Fruit fly (Drosophila melanogaster): Measurements from ENCODE around the gene Cdk5alpha.
A peak's percentile ranks its signal among the peaks of the same experiment; 100 is the strongest.

The Cdk5alpha gene

dm6 chr2L:10334854-10335277 lies 24.1 kb upstream of the Cdk5alpha start:
- peak; percentile 47 for TF ChIP-seq sage (GFP tag; optimal IDR thresholded peaks at IDR 0.05)
- TF ChIP-seq tai (GFP tag; optimal IDR thresholded peaks at IDR 0.05), result no peak
- peak; percentile 64 for TF ChIP-seq br (GFP tag; optimal IDR thresholded peaks at IDR 0.05)
- TF ChIP-seq Abd-B (GFP tag; optimal IDR thresholded peaks at IDR 0.05), result no peak
- peak; percentile 56 for TF ChIP-seq Sp1 (GFP tag; optimal IDR thresholded peaks at IDR 0.05)
- TF ChIP-seq psq (GFP tag; optimal IDR thresholded peaks at IDR 0.05), result peak; percentile 29
- TF ChIP-seq Rel (GFP tag; optimal IDR thresholded peaks at IDR 0.05), result peak; percentile 80
- TF ChIP-seq Rel (tag; optimal IDR thresholded peaks at IDR 0.05), result peak; percentile 58
- TF ChIP-seq CG32264 (GFP tag; optimal IDR thresholded peaks at IDR 0.05), result no peak
- peak; percentile 57 for TF ChIP-seq Hnf4 (GFP tag; optimal IDR thresholded peaks at IDR 0.05)
- no peak for TF ChIP-seq dsf (GFP tag; optimal IDR thresholded peaks at IDR 0.05; ENCODE audit: borderline replicate concordance)
- TF ChIP-seq OdsH (GFP tag; optimal IDR thresholded peaks at IDR 0.05), result peak; percentile 56
- TF ChIP-seq h (GFP tag; optimal IDR thresholded peaks at IDR 0.05), result peak; percentile 78
- peak; percentile 57 for TF ChIP-seq brk (GFP tag; optimal IDR thresholded peaks at IDR 0.05)
- TF ChIP-seq GATAd (GFP tag; optimal IDR thresholded peaks at IDR 0.05), result no peak
- TF ChIP-seq CrebA (GFP tag; optimal IDR thresholded peaks at IDR 0.05; ENCODE audit: borderline replicate concordance), result no peak
- TF ChIP-seq sv (GFP tag; optimal IDR thresholded peaks at IDR 0.05), result peak; percentile 11
- no peak for TF ChIP-seq CG9705 (GFP tag; optimal IDR thresholded peaks at IDR 0.05)
- no peak for TF ChIP-seq dl (GFP tag; optimal IDR thresholded peaks at IDR 0.05; ENCODE audit: insufficient read depth in 1 of 2, partially characterized antibody in 2 of 2)
- TF ChIP-seq woc (GFP tag; optimal IDR thresholded peaks at IDR 0.05), result peak; percentile 55
- peak; percentile 72 for TF ChIP-seq N (GFP tag; optimal IDR thresholded peaks at IDR 0.05)
- TF ChIP-seq Hr83 (GFP tag; optimal IDR thresholded peaks at IDR 0.05; ENCODE audit: poor library complexity, severe bottlenecking), result peak; percentile 13
- TF ChIP-seq ey (GFP tag; optimal IDR thresholded peaks at IDR 0.05), result peak; percentile 58
- TF ChIP-seq HLH106 (tag; optimal IDR thresholded peaks at IDR 0.05), result peak; percentile 33
- TF ChIP-seq Dif (GFP tag; optimal IDR thresholded peaks at IDR 0.05; ENCODE audit: partially characterized antibody), result no peak
- no peak for TF ChIP-seq jim (GFP tag; optimal IDR thresholded peaks at IDR 0.05)
- TF ChIP-seq Hr78 (GFP tag; optimal IDR thresholded peaks at IDR 0.05), result no peak
- TF ChIP-seq Jra (GFP tag; optimal IDR thresholded peaks at IDR 0.05), result peak; percentile 39
- TF ChIP-seq Myc (optimal IDR thresholded peaks at IDR 0.05), result no peak
- TF ChIP-seq dmrt93B (GFP tag; optimal IDR thresholded peaks at IDR 0.05), result no peak
- no peak for TF ChIP-seq pan (optimal IDR thresholded peaks at IDR 0.05)
- no peak for TF ChIP-seq lola (GFP tag; optimal IDR thresholded peaks at IDR 0.05)
- peak; percentile 57 for TF ChIP-seq fru (GFP tag; optimal IDR thresholded peaks at IDR 0.05)
- peak in 1 of 2 experiments; percentile 16 for TF ChIP-seq foxo (GFP tag; optimal IDR thresholded peaks at IDR 0.05)
- peak; percentile 58 for TF ChIP-seq rgr (GFP tag; optimal IDR thresholded peaks at IDR 0.05)
- TF ChIP-seq Mio (GFP tag; optimal IDR thresholded peaks at IDR 0.05), result no peak
- no peak for TF ChIP-seq Dfd (GFP tag; optimal IDR thresholded peaks at IDR 0.05)
- TF ChIP-seq Vsx2 (GFP tag; optimal IDR thresholded peaks at IDR 0.05; ENCODE audit: partially characterized antibody), result no peak
- TF ChIP-seq usp (GFP tag; optimal IDR thresholded peaks at IDR 0.05), result no peak

- TF ChIP-seq br (GFP tag; optimal IDR thresholded peaks at IDR 0.05), result no peak
- TF ChIP-seq CrebA (GFP tag; optimal IDR thresholded peaks at IDR 0.05; ENCODE audit: borderline replicate concordance), result no peak
- TF ChIP-seq brk (GFP tag; optimal IDR thresholded peaks at IDR 0.05), result no peak
- TF ChIP-seq sage (GFP tag; optimal IDR thresholded peaks at IDR 0.05), result no peak
- TF ChIP-seq Jra (GFP tag; optimal IDR thresholded peaks at IDR 0.05), result no peak
- TF ChIP-seq h (GFP tag; optimal IDR thresholded peaks at IDR 0.05), result no peak
- no peak for TF ChIP-seq psq (GFP tag; optimal IDR thresholded peaks at IDR 0.05)
- TF ChIP-seq Hr83 (GFP tag; optimal IDR thresholded peaks at IDR 0.05; ENCODE audit: poor library complexity, severe bottlenecking), result no peak
- no peak for TF ChIP-seq Mio (GFP tag; optimal IDR thresholded peaks at IDR 0.05)
- no peak for TF ChIP-seq HLH106 (tag; optimal IDR thresholded peaks at IDR 0.05)
- TF ChIP-seq OdsH (GFP tag; optimal IDR thresholded peaks at IDR 0.05), result no peak
- TF ChIP-seq Rel (GFP tag; optimal IDR thresholded peaks at IDR 0.05), result no peak
- no peak for TF ChIP-seq Rel (tag; optimal IDR thresholded peaks at IDR 0.05)
- TF ChIP-seq dmrt93B (GFP tag; optimal IDR thresholded peaks at IDR 0.05), result no peak
- TF ChIP-seq dl (GFP tag; optimal IDR thresholded peaks at IDR 0.05; ENCODE audit: insufficient read depth in 1 of 2, partially characterized antibody in 2 of 2), result no peak
- TF ChIP-seq fru (GFP tag; optimal IDR thresholded peaks at IDR 0.05), result no peak
Measured at dm6 chr2L:10334213-10334612, 23.5 kb upstream of the Cdk5alpha start.

All from whole organism, wandering third instar larva.